Worm (Caenorhabditis elegans) whole organism, L3 larva: Measurements from ENCODE around the gene nspb-5.

Source experiments
- ama-1 ChIP-seq: fragments of 150-350 bp; optimal IDR thresholded peaks from 2 replicates; lab custom pipeline; 2018
- ceh-16 ChIP-seq: sonication (generic microtip); optimal IDR thresholded peaks from 2 replicates; lab custom pipeline; 2017; ENCODE audit warnings: missing biosample characterization, missing genetic modification characterization
- ceh-28 ChIP-seq: fragments of 150-350 bp; optimal IDR thresholded peaks from 2 replicates; lab custom pipeline; 2014; ENCODE audit warnings: missing biosample characterization, missing genetic modification reagents, missing genetic modification characterization
- ceh-82 ChIP-seq: fragments of 150-350 bp; optimal IDR thresholded peaks from 2 replicates; lab custom pipeline; 2014; ENCODE audit warnings: missing biosample characterization, missing genetic modification characterization
- ceh-9 ChIP-seq: sonication (generic microtip); optimal IDR thresholded peaks from 2 replicates; lab custom pipeline; 2018; ENCODE audit warnings: missing biosample characterization, missing genetic modification characterization
- daf-12 ChIP-seq: fragments of 150-350 bp; optimal IDR thresholded peaks from 2 replicates; lab custom pipeline; 2014; ENCODE audit warnings: missing biosample characterization, missing genetic modification reagents, missing genetic modification characterization
- egl-27 ChIP-seq: sonication (generic microtip); optimal IDR thresholded peaks from 4 replicates; lab custom pipeline; 2017; ENCODE audit warnings: missing biosample characterization, missing genetic modification reagents, missing genetic modification characterization
- egl-5 ChIP-seq: fragments of 150-350 bp; optimal IDR thresholded peaks from 2 replicates; lab custom pipeline; 2017; ENCODE audit warnings: missing biosample characterization, missing genetic modification reagents, missing genetic modification characterization, inconsistent platforms
- elt-1 ChIP-seq: fragments of 150-350 bp; optimal IDR thresholded peaks from 2 replicates; lab custom pipeline; 2014; ENCODE audit warnings: missing biosample characterization, missing genetic modification characterization
- elt-2 ChIP-seq: sonication (generic microtip); optimal IDR thresholded peaks from 2 replicates; lab custom pipeline; 2016; ENCODE audit warnings: missing genetic modification reagents, mild to moderate bottlenecking, missing genetic modification characterization, missing compliant biosample characterization
- elt-3 ChIP-seq, 3 experiments: fragments of 150-350 bp in 1 of 3; sonication (generic microtip) in 2 of 3; optimal IDR thresholded peaks; 2 replicates in 2 of 3; 4 replicates in 1 of 3; lab custom pipeline; 2014 to 2017; ENCODE audit warnings: missing biosample characterization in 3 of 3, missing genetic modification characterization in 3 of 3
- eor-1 ChIP-seq, 2 experiments: fragments of 150-350 bp; optimal IDR thresholded peaks; 2 replicates each; lab custom pipeline; 2014 to 2018; ENCODE audit warnings: missing biosample characterization in 2 of 2, missing genetic modification characterization in 2 of 2
- hmg-11 ChIP-seq: sonication (generic microtip); optimal IDR thresholded peaks from 2 replicates; lab custom pipeline; 2016; ENCODE audit warnings: missing genetic modification characterization, missing compliant biosample characterization
- lsy-12 ChIP-seq: sonication (generic microtip); optimal IDR thresholded peaks from 2 replicates; lab custom pipeline; 2016; ENCODE audit warnings: mild to moderate bottlenecking, missing genetic modification characterization, missing compliant biosample characterization
- mdl-1 ChIP-seq: fragments of 150-350 bp; optimal IDR thresholded peaks from 2 replicates; lab custom pipeline; 2014; ENCODE audit warnings: missing biosample characterization, missing genetic modification characterization
- mml-1 ChIP-seq: fragments of 150-350 bp; sonication (generic microtip); optimal IDR thresholded peaks from 3 replicates; lab custom pipeline; 2014; ENCODE audit warnings: missing biosample characterization, missing genetic modification characterization
- nfya-1 ChIP-seq: sonication (generic microtip); optimal IDR thresholded peaks from 2 replicates; lab custom pipeline; 2017; ENCODE audit warnings: missing genetic modification characterization, mild to moderate bottlenecking, missing compliant biosample characterization, antibody characterized with exemption, moderate library complexity; ENCODE audit not compliant: insufficient read depth
- nhr-11 ChIP-seq: fragments of 150-350 bp; optimal IDR thresholded peaks from 2 replicates; lab custom pipeline; 2014; ENCODE audit warnings: missing biosample characterization, missing genetic modification characterization
- nhr-12 ChIP-seq: fragments of 150-350 bp; optimal IDR thresholded peaks from 2 replicates; lab custom pipeline; 2014; ENCODE audit warnings: missing biosample characterization, missing genetic modification characterization
- nhr-25 ChIP-seq: sonication (generic microtip); optimal IDR thresholded peaks from 2 replicates; lab custom pipeline; 2017; ENCODE audit warnings: missing biosample characterization, missing genetic modification characterization
- nhr-28 ChIP-seq: fragments of 150-350 bp; optimal IDR thresholded peaks from 2 replicates; lab custom pipeline; 2014; ENCODE audit warnings: missing biosample characterization, missing genetic modification characterization
- nhr-43 ChIP-seq: sonication (generic microtip); optimal IDR thresholded peaks from 2 replicates; lab custom pipeline; 2016; ENCODE audit warnings: mild to moderate bottlenecking, missing genetic modification characterization, missing compliant biosample characterization; ENCODE audit not compliant: poor library complexity, severe bottlenecking
- nhr-67 ChIP-seq: fragments of 150-350 bp; optimal IDR thresholded peaks from 2 replicates; lab custom pipeline; 2014; ENCODE audit warnings: missing biosample characterization, missing genetic modification characterization
- nhr-76 ChIP-seq: fragments of 150-350 bp; sonication (generic microtip); optimal IDR thresholded peaks from 5 replicates; lab custom pipeline; 2014; ENCODE audit warnings: missing biosample characterization, missing genetic modification characterization
- pha-4 ChIP-seq: fragments of 150-350 bp; optimal IDR thresholded peaks from 2 replicates; lab custom pipeline; 2014; ENCODE audit warnings: missing biosample characterization, missing genetic modification reagents, missing genetic modification characterization
- pqm-1 ChIP-seq: fragments of 150-350 bp; optimal IDR thresholded peaks from 2 replicates; lab custom pipeline; 2017; ENCODE audit warnings: missing biosample characterization, missing genetic modification characterization, inconsistent platforms
- skn-1 ChIP-seq: fragments of 150-350 bp; optimal IDR thresholded peaks from 2 replicates; lab custom pipeline; 2014; ENCODE audit warnings: missing biosample characterization, missing genetic modification characterization
- snpc-4 ChIP-seq: fragments of 150-350 bp; optimal IDR thresholded peaks from 2 replicates; lab custom pipeline; 2014; ENCODE audit warnings: missing biosample characterization, missing genetic modification characterization
- tbx-2 ChIP-seq: sonication (generic microtip); optimal IDR thresholded peaks from 2 replicates; lab custom pipeline; 2016; ENCODE audit warnings: mild to moderate bottlenecking, missing genetic modification characterization, missing compliant biosample characterization
- unc-62 ChIP-seq: fragments of 150-350 bp; sonication (generic microtip); optimal IDR thresholded peaks from 4 replicates; lab custom pipeline; 2014; ENCODE audit warnings: missing biosample characterization, missing genetic modification reagents, missing genetic modification characterization
- zag-1 ChIP-seq: fragments of 150-350 bp; optimal IDR thresholded peaks from 2 replicates; lab custom pipeline; 2014; ENCODE audit warnings: missing biosample characterization, missing genetic modification characterization
- ztf-4 ChIP-seq: fragments of 150-350 bp; optimal IDR thresholded peaks from 2 replicates; lab custom pipeline; 2014; ENCODE audit warnings: missing biosample characterization, missing genetic modification characterization

The nspb-5 gene

DNA sequence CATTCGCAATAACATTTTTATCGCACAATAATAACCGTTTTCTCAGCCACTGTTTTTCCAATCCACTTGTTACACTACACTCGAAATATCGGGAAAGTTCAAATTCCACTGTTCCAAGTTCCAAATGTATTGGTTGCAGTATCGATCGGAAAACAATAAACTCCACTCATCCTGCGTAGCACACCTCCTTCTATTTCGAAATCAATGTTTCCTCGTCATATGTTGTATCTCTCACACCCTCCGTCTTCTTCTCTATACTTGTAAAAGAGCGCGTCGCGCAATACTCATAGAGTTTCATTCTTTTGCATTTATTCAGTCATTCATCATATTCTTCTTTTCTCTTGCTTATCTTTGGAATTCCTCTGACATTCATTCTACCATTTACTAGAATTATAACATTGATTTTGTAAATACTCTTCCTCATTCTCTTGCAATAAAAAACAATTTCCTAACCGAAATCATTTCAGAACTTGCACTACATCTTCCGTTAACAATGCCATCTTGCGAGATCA lies 2.4 kb downstream of the nspb-5 start, which contains the start of gene sup-36:
Gene sup-36 (plus strand): TSS at position 462 of the 512 bp plus-strand sequence.
- TF ChIP-seq elt-1 = no peak
- TF ChIP-seq nhr-12 (tag; lab: Kevin White, UChicago) = no peak
- TF ChIP-seq hmg-11 = peak; percentile 20
- TF ChIP-seq ceh-28 (tag; lab: Kevin White, UChicago) = peak; percentile 64
- TF ChIP-seq daf-12 (tag; lab: Kevin White, UChicago) = no peak
- TF ChIP-seq elt-3 (tag; optimal IDR thresholded peaks at IDR 0.05; lab: Kevin White, UChicago) = no peak
- TF ChIP-seq eor-1 (tag; optimal IDR thresholded peaks at IDR 0.05; lab: Kevin White, UChicago) = no peak
- TF ChIP-seq ceh-16 (tag; lab: Kevin White, UChicago) = no peak
- TF ChIP-seq pha-4 (tag; lab: Kevin White, UChicago) = peak; percentile 3
- TF ChIP-seq nfya-1 (tag; lab: Kevin White, UChicago) = peak; percentile 40
- TF ChIP-seq nhr-67 = no peak
- TF ChIP-seq nhr-43 (tag; lab: Kevin White, UChicago) = no peak
- no peak for TF ChIP-seq tbx-2 (tag; lab: Kevin White, UChicago)

ce11 chrIV:6602376-6602775 lies 3.5 kb downstream of the nspb-5 start, which contains the start of gene F15B10.3:
Gene F15B10.3 (plus strand): TSS chrIV:6602676.
- TF ChIP-seq zag-1 (tag; lab: Kevin White, UChicago) = no peak

DNA sequence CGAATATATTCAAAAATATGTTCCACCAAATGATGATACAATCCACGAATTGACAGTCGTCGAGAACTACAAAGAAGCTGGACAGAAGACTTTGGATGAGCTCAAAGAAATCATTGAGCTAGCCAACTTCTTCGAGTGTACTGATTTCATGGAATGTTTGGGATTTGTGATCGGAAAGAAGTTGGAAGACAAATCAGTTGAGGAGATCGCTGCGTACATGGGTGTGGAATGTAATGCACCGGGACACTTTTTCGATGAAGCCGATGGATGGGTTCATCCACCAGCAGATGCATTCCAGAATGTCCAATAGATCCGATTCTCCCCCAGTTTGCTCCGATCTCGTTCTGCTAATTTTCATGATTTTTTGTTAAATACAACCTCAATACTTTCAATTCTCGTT lies 4.7 kb downstream of the nspb-5 start:
- TF ChIP-seq unc-62 = no peak
- TF ChIP-seq ceh-9 = no peak
- no peak for TF ChIP-seq zag-1 (tag; lab: Kevin White, UChicago)
- TF ChIP-seq lsy-12 (tag; lab: Kevin White, UChicago) = no peak
- TF ChIP-seq ztf-4 (tag; lab: Kevin White, UChicago) = no peak
- TF ChIP-seq egl-5 (tag; lab: Kevin White, UChicago) = no peak

- TF ChIP-seq egl-27 (tag; lab: Kevin White, UChicago) = no peak
- no peak for TF ChIP-seq nhr-11 (tag; lab: Kevin White, UChicago)
- no peak for TF ChIP-seq zag-1 (tag; lab: Kevin White, UChicago)
- TF ChIP-seq ceh-82 (tag; lab: Kevin White, UChicago) = no peak
- TF ChIP-seq, all 47 proteins: peak for 0
Measured at ce11 chrIV:6605863-6606262, 7.0 kb downstream of the nspb-5 start, which contains the start of gene nstp-2. Gene nstp-2 (minus strand): TSS chrIV:6606188.

DNA sequence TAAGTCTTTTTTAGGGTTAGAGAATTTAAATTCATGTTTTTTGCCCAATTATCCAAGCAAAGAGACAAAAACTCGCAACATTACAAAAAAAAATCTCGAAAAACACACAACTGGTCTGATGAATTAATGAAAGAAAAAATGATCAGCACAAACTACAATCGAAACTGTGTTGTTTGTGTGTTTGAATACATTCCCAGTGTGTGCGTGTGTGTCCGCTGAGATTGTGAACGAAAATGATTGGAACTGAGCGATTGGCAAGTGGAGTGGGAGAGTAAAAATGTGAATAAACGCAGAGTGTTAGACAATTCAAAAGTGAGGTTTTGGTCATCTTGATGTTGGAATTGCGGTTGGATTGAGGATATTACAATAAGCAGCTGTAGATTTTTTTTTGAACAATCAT lies 7.7 kb downstream of the nspb-5 start:
- TF ChIP-seq pha-4 (tag; lab: Kevin White, UChicago) = peak; percentile 38
- peak; percentile 3 for TF ChIP-seq nhr-25 (tag; lab: Kevin White, UChicago)
- TF ChIP-seq nhr-76 (tag; lab: Kevin White, UChicago) = no peak
- peak; percentile 14 for TF ChIP-seq ama-1
- no peak for TF ChIP-seq nhr-43 (tag; lab: Kevin White, UChicago)
- TF ChIP-seq, all 47 proteins: peak for 3

DNA sequence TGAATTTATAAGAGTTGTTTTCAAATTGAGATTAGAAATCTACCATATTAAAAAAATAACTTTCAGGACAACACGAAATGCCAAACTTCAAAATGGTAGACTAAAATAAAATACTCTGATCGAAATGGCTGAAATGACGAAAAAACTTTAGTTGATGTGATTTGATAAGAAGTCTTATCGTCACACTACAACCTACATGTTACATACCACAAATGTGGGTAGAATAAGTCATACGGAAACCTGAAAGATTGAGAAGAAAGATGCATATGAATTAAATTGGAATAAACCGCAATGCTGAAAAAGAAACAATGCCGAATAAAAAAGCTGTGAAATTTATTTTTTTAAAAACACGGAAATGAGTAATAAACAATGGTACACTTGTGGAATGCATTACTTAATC lies 8.2 kb downstream of the nspb-5 start:
- no peak for TF ChIP-seq skn-1 (tag; lab: Kevin White, UChicago)
- no peak for TF ChIP-seq snpc-4
- peak; percentile 56 for TF ChIP-seq elt-2 (tag; lab: Kevin White, UChicago)
- TF ChIP-seq nhr-76 (tag; lab: Kevin White, UChicago) = no peak
- no peak for TF ChIP-seq mdl-1
- no peak for TF ChIP-seq mml-1
- TF ChIP-seq pqm-1 (tag; lab: Kevin White, UChicago) = no peak
- TF ChIP-seq nhr-28 (tag; lab: Kevin White, UChicago) = no peak
